Worm (Caenorhabditis elegans) whole organism, young adult: ENCODE measurements around the gene try-11.

Experiments used
- F39B2.1 ChIP-seq: fragments of 200-800 bp; sonication (Bioruptor generic); IDR thresholded peaks from 2 replicates; pipeline ENCODE4 v1.3.6; 2022; ENCODE audit warnings: missing genetic modification reagents, missing genetic modification characterization, missing compliant biosample characterization
- F57C9.4 ChIP-seq: sonication (generic microtip); optimal IDR thresholded peaks from 2 replicates; lab custom pipeline; 2017; ENCODE audit warnings: mild to moderate bottlenecking, missing genetic modification characterization, missing compliant biosample characterization
- die-1 ChIP-seq: sonication (generic microtip); optimal IDR thresholded peaks from 2 replicates; lab custom pipeline; 2016; ENCODE audit warnings: missing genotype, mild to moderate bottlenecking, missing genetic modification characterization, missing compliant biosample characterization
- hmg-1.2 ChIP-seq: fragments of 200-800 bp; sonication (Bioruptor generic); IDR thresholded peaks from 2 replicates; pipeline ENCODE4 v1.3.6; 2022; ENCODE audit warnings: missing genetic modification reagents, missing genetic modification characterization, missing compliant biosample characterization
- nfya-1 ChIP-seq: sonication (generic microtip); optimal IDR thresholded peaks from 2 replicates; lab custom pipeline; 2017; ENCODE audit warnings: antibody characterized with exemption, missing compliant biosample characterization, missing genetic modification characterization, borderline replicate concordance; ENCODE audit not compliant: insufficient read depth
- nhr-179 ChIP-seq: sonication (generic microtip); optimal IDR thresholded peaks from 2 replicates; lab custom pipeline; 2016; ENCODE audit warnings: mild to moderate bottlenecking, missing genetic modification characterization, missing compliant biosample characterization
- unc-62 ChIP-seq: fragments of 150-350 bp; optimal IDR thresholded peaks from 2 replicates; lab custom pipeline; 2014; ENCODE audit warnings: missing biosample characterization, missing genetic modification reagents, missing genetic modification characterization

- no peak for TF ChIP-seq die-1
- TF ChIP-seq hmg-1.2: peak; percentile 69
- TF ChIP-seq unc-62 (GFP tag; lab: Kevin White, UChicago): no peak
- TF ChIP-seq nhr-179 (tag; lab: Kevin White, UChicago): no peak
- no peak for TF ChIP-seq F39B2.1
- no peak for TF ChIP-seq F57C9.4
- TF ChIP-seq nfya-1: no peak
These were observed 14.0 kb downstream of the try-11 start, which contains the start of gene F25E5.1 for ce11 chrV:7465509-7465908.
